Fruit fly (Drosophila melanogaster): ENCODE measurements around the gene Srp72.
A peak's percentile ranks its signal among the peaks of the same experiment; 100 is the strongest.

The Srp72 gene

dm6 chr3R:20588480-20588785 is at the start of gene Srp72 (continued):
- peak; percentile 74 for TF ChIP-seq CG10267 (tag; optimal IDR thresholded peaks at IDR 0.05)
- no peak for TF ChIP-seq CG31365 (tag; optimal IDR thresholded peaks at IDR 0.05)
- peak; percentile 20 for TF ChIP-seq D19A (tag; optimal IDR thresholded peaks at IDR 0.05)
- peak; percentile 44 for TF ChIP-seq CG9817 (tag; optimal IDR thresholded peaks at IDR 0.05)
- no peak for TF ChIP-seq scrt (GFP tag; optimal IDR thresholded peaks at IDR 0.05)
- TF ChIP-seq kah (GFP tag; optimal IDR thresholded peaks at IDR 0.05) = no peak
- TF ChIP-seq CG6175 (GFP tag; IDR thresholded peaks at IDR 0.05) = no peak
- TF ChIP-seq CG7963 (GFP tag; IDR thresholded peaks at IDR 0.05; ENCODE audit: partially characterized antibody) = no peak
- peak in 1 of 3 experiments; percentile 25 for TF ChIP-seq lola (GFP tag; optimal IDR thresholded peaks at IDR 0.05)
- TF ChIP-seq fru (optimal IDR thresholded peaks at IDR 0.05) = no peak
- peak; percentile 28 for TF ChIP-seq CG10565 (GFP tag; optimal IDR thresholded peaks at IDR 0.05)
- TF ChIP-seq p53 (GFP tag; optimal IDR thresholded peaks at IDR 0.05) = no peak
- TF ChIP-seq ci (GFP tag; IDR thresholded peaks at IDR 0.05) = peak; percentile 71
- TF ChIP-seq CG6689 (GFP tag; IDR thresholded peaks at IDR 0.05) = peak; percentile 50
- TF ChIP-seq fu2 (GFP tag; optimal IDR thresholded peaks at IDR 0.05) = no peak
- peak; percentile 60 for TF ChIP-seq CG17359 (tag; optimal IDR thresholded peaks at IDR 0.05)
- no peak for TF ChIP-seq gsb (GFP tag; IDR thresholded peaks at IDR 0.05)
- no peak for TF ChIP-seq lbe (GFP tag; optimal IDR thresholded peaks at IDR 0.05)
- no peak for TF ChIP-seq sqz (GFP tag; optimal IDR thresholded peaks at IDR 0.05)
- TF ChIP-seq CG31224 (GFP tag; IDR thresholded peaks at IDR 0.05) = no peak
- TF ChIP-seq CG4617 (GFP tag; optimal IDR thresholded peaks at IDR 0.05; ENCODE audit: borderline replicate concordance) = peak; percentile 11
- peak; percentile 13 for TF ChIP-seq CG15601 (tag; optimal IDR thresholded peaks at IDR 0.05)
- TF ChIP-seq ewg (GFP tag; optimal IDR thresholded peaks at IDR 0.05) = no peak
- peak; percentile 37; the same call in 1 of the 2 replicates for TF ChIP-seq lmd (GFP tag; IDR thresholded peaks at IDR 0.05)
- no peak for TF ChIP-seq Awh (GFP tag; IDR thresholded peaks at IDR 0.05)
- TF ChIP-seq CG7928 (GFP tag; optimal IDR thresholded peaks at IDR 0.05) = peak; percentile 43
- TF ChIP-seq Max (GFP tag; optimal IDR thresholded peaks at IDR 0.05) = peak; percentile 50
- TF ChIP-seq HmgD (GFP tag; optimal IDR thresholded peaks at IDR 0.05) = no peak
- no peak for TF ChIP-seq D (optimal IDR thresholded peaks at IDR 0.05)
- peak; percentile 5 for TF ChIP-seq D (GFP tag; optimal IDR thresholded peaks at IDR 0.05)
- TF ChIP-seq CG2889 (GFP tag; IDR thresholded peaks at IDR 0.05) = no peak
- TF ChIP-seq ssp (GFP tag; IDR thresholded peaks at IDR 0.05) = no peak
- no peak for TF ChIP-seq abd-A (tag; optimal IDR thresholded peaks at IDR 0.05)
- peak; percentile 20 for TF ChIP-seq bab2 (GFP tag; optimal IDR thresholded peaks at IDR 0.05)
- peak; percentile 21 for TF ChIP-seq CG3995 (GFP tag; optimal IDR thresholded peaks at IDR 0.05)
- TF ChIP-seq Fer2 (tag; optimal IDR thresholded peaks at IDR 0.05) = peak; percentile 50
- no peak for TF ChIP-seq Eip74EF (GFP tag; optimal IDR thresholded peaks at IDR 0.05)
- no peak for TF ChIP-seq Side (GFP tag; optimal IDR thresholded peaks at IDR 0.05)
- no peak for TF ChIP-seq CG9876 (GFP tag; optimal IDR thresholded peaks at IDR 0.05)
- no peak for TF ChIP-seq CG15073 (GFP tag; optimal IDR thresholded peaks at IDR 0.05)
- TF ChIP-seq Oaz (GFP tag; IDR thresholded peaks at IDR 0.05) = no peak
- no peak for TF ChIP-seq CG2199 (GFP tag; IDR thresholded peaks at IDR 0.05)
- TF ChIP-seq MBD-R2 (GFP tag; IDR thresholded peaks at IDR 0.05) = peak; percentile 19; the same call in 1 of the 2 replicates
- TF ChIP-seq pan (optimal IDR thresholded peaks at IDR 0.05) = no peak
- peak in 1 of 2 experiments; percentile 65 for TF ChIP-seq pan (GFP tag; optimal IDR thresholded peaks at IDR 0.05 in 1 of 2, IDR thresholded peaks at IDR 0.05 in 1 of 2)
- peak; percentile 53 for TF ChIP-seq CG18764 (GFP tag; optimal IDR thresholded peaks at IDR 0.05)
- TF ChIP-seq Ptx1 (GFP tag; IDR thresholded peaks at IDR 0.05) = peak; percentile 42; the same call in 1 of the 2 replicates
- no peak for TF ChIP-seq Myb (GFP tag; optimal IDR thresholded peaks at IDR 0.05)
- TF ChIP-seq tgo (GFP tag; IDR thresholded peaks at IDR 0.05) = peak; percentile 27; the same call in 1 of the 3 replicates
- no peak for TF ChIP-seq nerfin-1 (tag; optimal IDR thresholded peaks at IDR 0.05)
- TF ChIP-seq btn (GFP tag; optimal IDR thresholded peaks at IDR 0.05) = no peak
- peak; percentile 25 for TF ChIP-seq Dip3 (GFP tag; optimal IDR thresholded peaks at IDR 0.05)
- no peak for TF ChIP-seq esg (GFP tag; conservative IDR thresholded peaks at IDR 0.05)
